Fruit fly (Drosophila melanogaster) S2 (cell line): Measurements from ENCODE around the gene CG6040.

Experiments
- CG8478 ChIP-seq: fragments of >200 bp; optimal IDR thresholded peaks from 2 replicates; lab custom pipeline; 2018
- CTCF ChIP-seq, 2 experiments: fragments of >200 bp; optimal IDR thresholded peaks; 2 replicates each; lab custom pipeline; 2018

Gene CG6040

DNA sequence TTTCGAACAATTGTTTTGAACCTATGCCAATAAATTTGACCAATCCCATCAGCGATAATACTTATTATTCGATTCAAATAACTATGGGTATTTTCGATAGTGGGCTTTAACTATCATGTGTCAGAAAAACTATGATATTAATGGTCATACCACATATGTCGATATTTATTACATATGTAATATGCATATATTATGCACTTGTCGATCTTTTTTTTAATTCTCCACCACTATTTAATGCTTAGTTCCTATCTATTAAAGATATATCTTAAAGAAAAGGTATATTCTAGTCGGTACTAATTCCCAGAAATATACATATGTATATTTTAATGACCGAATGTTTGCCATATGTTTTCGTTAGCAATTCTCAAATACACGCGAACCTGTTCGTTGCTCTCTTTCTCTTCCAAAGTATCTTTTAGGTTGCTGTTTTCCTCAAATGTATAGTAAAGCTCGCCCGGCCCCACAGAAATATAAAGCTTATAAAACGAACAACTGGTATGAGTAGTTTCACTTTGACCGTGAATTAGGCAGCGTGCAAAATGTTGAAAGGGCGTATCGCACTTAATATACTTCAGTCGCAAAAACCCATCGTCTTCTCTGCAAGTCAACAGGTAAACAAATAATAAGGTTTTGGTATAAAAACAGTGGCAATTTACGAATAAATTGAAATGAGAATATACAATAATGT, 35.5 kb downstream of the CG6040 start, which contains the start of gene Cyp12a5:
Gene Cyp12a5, plus strand, starts transcription at position 503 of the 688 bp plus-strand sequence.
- TF ChIP-seq CG8478 (lab: Kevin White, UChicago) (no peak), CTCF (optimal IDR thresholded peaks at IDR 0.05; lab: Kevin White, UChicago) (no peak)

DNA sequence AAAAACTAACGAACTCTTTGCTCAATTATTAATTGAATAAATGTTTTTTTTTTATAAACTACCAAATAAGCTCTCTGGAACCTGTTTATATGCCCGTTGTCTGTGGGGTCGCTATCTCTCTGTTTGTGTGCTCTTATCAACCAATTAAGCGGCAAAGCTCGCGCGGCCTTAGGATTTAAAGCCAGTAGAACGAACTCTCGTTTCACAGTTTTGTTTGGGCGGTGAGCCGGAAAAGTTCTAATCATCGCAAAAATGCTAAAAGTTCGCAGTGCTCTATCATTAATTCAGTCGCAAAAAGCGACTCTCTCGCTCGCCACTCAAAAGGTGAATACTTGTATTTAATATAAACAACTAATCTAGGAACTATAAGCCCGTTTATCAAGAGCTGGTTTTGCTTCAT, 38.2 kb downstream of the CG6040 start, which contains the start of gene Cyp12a4:
Gene Cyp12a4, plus strand, starts transcription at position 202 of the 400 bp plus-strand sequence.
- TF ChIP-seq CG8478 (lab: Kevin White, UChicago) (no peak), CTCF (optimal IDR thresholded peaks at IDR 0.05; lab: Kevin White, UChicago) (no peak)

DNA sequence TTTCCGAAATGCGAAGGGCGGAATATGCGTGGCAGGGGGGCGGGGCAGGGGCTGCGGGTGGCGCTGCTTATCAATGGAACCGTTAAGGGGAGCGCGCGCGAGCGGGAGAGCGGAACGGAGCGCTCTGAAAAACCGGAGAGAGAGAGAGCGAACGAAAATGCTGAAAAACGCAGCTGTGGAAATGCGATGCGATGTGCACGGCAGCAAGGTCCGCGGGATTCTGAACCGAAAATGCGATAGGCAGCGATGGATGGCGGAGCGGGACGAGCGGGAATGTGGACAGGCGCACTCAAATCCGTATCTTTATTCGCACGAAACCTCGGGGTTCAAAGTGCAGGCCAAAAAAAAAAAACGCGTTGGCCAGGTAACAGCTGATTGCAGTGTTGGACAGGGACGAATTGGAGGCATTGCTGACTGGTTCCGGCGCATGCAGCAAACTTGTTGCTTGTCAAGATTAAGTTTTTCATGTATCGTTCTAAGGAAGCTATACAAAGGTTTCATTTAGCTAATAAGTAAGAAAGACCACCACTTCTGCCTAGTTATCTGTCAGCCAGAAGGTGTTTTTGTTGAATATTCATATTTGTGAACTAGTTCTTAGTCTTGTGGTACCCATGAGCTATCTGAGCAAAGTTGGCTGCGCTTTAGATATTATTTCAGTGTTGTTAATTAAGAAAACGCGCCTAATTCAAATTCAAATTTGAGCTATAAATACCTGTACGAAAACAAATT, 50.9 kb downstream of the CG6040 start, which contains the start of gene Ppcs:
Gene Ppcs, minus strand, starts transcription at position 400 of the 729 bp plus-strand sequence.
- TF ChIP-seq CG8478 (lab: Kevin White, UChicago): no peak
- TF ChIP-seq CTCF (optimal IDR thresholded peaks at IDR 0.05; lab: Kevin White, UChicago): no peak

DNA sequence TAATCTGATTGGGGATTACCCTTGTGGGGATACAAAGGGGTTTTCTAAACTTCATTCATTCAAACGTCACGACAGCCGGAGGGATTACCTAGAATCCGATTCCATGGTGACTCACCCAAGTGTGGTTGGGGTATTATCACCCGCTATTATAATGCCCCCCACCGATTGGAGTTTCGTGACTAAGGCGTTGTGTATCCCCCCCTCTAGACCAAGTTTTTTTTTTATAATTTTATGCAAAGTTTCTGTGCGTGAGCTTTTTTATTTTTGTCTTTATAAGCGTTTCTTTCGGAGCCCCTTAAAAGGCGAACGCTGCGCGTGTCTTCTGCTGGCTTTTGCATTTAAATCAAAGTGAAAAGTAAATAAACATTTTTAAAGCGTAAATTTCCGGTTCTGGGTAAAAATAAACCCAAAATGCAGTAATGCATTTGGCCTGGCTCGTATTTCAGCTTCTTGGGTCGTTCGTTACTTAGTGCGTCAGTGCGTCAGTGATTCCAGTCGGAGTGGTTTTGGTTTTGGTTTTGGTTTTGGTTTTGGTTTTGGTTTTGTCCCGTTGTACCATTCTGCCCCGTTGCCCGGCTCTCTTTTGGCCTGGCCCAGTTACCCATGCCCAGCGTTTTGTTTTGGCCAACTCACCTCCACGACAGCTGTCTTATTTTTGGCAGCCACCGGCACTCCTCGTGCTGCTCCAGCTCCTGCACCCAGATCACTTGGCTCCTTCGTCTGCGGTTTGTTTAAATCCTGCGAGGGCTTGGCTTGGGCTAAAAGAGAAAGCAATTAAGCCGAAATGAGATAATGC, 54.3 kb downstream of the CG6040 start:
- no peak for TF ChIP-seq CTCF (optimal IDR thresholded peaks at IDR 0.05; lab: Kevin White, UChicago)
- TF ChIP-seq CG8478 (lab: Kevin White, UChicago): no peak

DNA sequence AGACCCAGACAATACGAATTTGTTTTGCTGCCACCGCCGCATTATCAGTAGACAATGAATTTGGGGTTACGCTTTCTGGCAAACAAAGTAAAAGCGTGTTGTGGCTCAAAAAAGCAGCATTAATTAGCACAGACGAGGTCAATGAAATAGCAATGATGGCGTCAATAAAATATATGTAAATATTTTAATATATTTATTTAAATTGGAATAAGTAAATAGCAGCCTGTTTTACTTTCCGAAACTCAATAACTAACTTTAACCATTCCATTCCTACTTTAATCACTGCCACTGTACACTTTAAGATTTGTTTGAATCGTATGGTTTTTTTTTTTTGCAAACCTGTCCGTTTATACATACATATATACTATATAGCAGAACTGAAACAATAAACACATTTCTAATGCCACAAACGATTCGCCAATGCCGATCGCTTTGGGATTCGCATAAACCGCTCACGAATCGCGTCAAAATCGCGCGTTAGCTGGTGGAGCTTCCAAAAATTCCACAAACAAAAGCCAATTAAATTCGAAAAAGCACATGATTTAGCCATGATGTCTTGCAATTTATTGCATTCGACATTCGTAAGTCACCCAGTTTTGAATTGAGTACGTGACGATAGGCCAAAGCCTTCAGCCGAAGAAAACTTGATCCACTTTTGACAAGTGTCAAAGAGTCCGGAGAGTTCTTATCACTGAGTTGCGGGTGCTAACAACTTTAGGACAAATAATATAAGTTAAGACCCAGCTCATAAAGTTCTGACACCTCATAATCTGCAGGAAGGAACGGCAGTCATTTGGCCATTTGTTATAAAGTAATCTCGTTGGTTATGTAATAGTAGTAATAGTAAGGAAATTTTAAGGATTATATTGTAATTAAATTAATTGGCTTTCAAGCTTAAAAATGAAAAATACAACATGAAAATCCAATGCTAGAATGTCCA, 55.4 kb downstream of the CG6040 start:
- TF ChIP-seq CTCF (optimal IDR thresholded peaks at IDR 0.05; lab: Kevin White, UChicago): no peak
- TF ChIP-seq CG8478 (lab: Kevin White, UChicago): no peak

DNA sequence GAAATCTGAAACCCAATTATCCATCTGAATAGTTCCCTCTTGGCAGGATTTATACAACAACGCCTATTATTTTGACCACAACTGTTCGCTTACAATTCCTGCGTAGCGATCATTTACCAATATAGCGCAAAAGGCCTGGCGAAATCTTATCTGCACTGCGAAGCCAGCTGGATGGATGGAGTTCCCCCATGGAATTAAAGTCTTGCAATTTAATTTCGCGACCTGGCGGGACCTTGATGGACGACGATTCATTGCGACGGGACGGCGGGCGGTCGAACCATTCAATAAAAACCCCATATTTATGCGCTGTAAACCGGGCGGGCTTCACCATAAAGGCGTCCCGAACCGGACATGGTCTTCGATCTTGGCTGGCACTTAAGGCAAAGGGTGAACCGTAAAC, 56.1 kb downstream of the CG6040 start:
- no peak for TF ChIP-seq CTCF (optimal IDR thresholded peaks at IDR 0.05; lab: Kevin White, UChicago)
- TF ChIP-seq CG8478 (lab: Kevin White, UChicago): no peak

DNA sequence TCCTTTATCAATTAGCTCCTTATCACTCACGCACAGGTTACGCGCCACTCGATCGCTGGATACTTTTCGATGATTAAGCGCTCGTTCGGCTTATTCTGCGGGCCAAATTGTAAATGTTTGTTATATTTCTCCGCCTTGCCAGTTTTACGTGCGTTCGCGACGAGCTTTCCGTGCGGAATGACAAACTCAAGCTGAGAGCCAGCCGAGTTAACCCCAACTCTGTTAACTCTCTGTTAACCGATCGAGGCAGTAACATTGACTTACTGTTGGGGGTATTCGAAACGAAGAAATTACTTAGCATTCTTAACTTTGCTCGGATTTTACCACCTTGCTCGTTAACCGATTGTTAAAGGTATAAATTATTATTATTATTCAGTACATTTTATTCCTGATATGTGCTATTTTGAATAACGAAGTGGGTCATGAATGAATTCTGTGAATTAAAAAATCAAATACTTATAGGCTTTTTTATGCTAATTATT, 56.8 kb downstream of the CG6040 start, which contains the start of gene CG5835:
Gene CG5835, minus strand, starts transcription at position 185 of the 482 bp plus-strand sequence.
- TF ChIP-seq CG8478 (lab: Kevin White, UChicago) (no peak), CTCF (optimal IDR thresholded peaks at IDR 0.05; lab: Kevin White, UChicago) (no peak)

DNA sequence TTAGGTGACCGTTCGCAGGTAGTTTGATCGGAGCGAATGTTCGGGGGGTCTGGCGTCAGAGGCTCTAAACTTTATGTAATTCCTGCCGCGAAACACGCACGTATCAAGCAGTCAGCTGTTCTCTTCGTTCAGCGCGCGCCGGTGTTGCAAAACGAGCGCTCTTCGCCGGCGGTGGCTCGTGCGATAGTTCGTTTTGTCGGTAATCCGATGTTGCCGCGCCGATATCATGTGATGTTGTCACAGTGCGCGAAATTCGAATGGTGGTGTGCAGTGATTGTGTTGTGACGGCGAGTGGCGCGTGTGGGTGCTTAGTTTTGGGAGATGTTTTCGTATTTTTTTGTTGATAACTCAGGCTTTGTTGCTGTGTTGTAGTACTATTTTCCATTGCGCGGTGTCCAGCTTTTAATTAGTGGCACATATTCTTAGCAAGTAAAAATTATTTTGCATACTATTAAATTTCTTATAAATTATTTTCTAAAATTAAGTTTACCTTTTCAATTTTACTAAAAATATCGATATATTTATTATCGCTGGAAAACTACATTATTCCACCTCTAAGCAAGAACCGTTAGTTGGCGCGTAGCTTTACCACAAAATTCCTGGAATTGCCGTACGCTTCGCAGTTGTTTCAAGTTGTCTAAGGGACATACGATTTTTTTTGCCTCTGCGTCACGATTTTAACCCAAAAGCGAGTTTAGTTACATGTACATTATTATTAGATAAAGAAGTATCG, 60.1 kb downstream of the CG6040 start, which contains the start of gene nanos:
Gene nanos, plus strand, starts transcription at position 569 of the 733 bp plus-strand sequence.
- TF ChIP-seq CTCF (optimal IDR thresholded peaks at IDR 0.05; lab: Kevin White, UChicago) (peak in 1 of 2 experiments; percentile 4), CG8478 (lab: Kevin White, UChicago) (no peak)

DNA sequence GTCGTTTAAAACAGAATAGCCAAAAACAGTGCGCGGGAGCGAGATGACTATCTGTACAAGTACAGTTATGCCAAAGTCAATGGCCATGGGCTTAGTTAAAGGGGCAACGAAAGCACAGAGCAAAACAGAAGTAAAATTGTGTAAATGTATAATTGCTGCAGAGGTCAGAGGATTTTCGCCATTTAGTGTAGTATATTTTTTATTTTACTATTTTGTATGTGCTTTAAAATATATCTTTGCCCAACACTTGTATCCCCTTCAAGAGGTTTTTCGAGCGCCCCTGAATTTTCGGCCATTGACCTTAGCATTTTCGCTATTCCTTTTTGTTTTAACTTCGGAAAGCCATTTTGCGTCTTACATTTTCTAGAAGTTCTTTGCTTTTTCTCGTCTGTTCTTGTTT, 61.2 kb downstream of the CG6040 start:
- TF ChIP-seq CTCF (optimal IDR thresholded peaks at IDR 0.05; lab: Kevin White, UChicago) (no peak), CG8478 (lab: Kevin White, UChicago) (no peak)

DNA sequence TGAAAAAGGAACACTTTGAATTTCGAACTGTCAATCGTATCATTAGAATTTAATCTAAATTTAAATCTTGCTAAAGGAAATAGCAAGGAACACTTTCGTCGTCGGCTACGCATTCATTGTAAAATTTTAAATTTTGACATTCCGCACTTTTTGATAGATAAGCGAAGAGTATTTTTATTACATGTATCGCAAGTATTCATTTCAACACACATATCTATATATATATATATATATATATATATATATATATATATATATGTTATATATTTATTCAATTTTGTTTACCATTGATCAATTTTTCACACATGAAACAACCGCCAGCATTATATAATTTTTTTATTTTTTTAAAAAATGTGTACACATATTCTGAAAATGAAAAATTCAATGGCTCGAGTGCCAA, 63.0 kb downstream of the CG6040 start, which contains the start of gene CG11779:
Gene CG11779, minus strand, starts transcription at position 101 of the 400 bp plus-strand sequence.
- no peak for TF ChIP-seq CG8478 (lab: Kevin White, UChicago)
- TF ChIP-seq CTCF (optimal IDR thresholded peaks at IDR 0.05; lab: Kevin White, UChicago): no peak

DNA sequence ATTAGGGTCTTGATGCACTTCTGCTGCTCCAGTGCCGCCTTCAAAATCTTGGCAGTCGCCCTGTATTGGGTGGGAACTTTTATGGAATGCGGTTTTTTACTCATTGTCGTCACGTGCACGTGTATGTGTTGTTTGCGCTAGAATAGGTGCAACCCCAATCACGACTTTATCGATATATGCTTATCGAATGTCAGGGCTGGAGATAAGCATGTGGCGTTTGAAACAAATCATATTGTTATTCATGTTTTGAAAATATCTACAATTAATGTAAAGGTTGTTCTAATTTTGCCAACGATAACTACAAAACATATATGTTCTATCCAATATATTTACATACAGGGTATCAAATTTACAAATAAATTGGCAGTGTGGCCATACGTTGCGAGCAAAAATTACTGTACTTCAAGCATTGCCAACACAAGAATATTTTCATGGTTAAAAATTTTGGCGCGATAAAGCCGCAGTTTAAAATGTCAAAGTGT, 65.4 kb downstream of the CG6040 start, which contains the start of the genes CG42359 and Nsun5:
Gene CG42359, minus strand, starts transcription at position 166 of the 482 bp plus-strand sequence.
Gene Nsun5, minus strand, starts transcription at position 166 of the 482 bp plus-strand sequence.
- no peak for TF ChIP-seq CG8478 (lab: Kevin White, UChicago)
- TF ChIP-seq CTCF (optimal IDR thresholded peaks at IDR 0.05; lab: Kevin White, UChicago): peak in 1 of 2 experiments; percentile 14
